Fruit fly (Drosophila melanogaster) whole organism, embryonic: ENCODE data around the gene Kyat.

Source experiments
- Adf1 ChIP-seq: fragments of 200-800 bp; sonication (Bioruptor generic); IDR thresholded peaks from 2 replicates; pipeline ENCODE4 v1.3.6; 2022; ENCODE audit warnings: missing biosample characterization, missing genetic modification characterization
- C15 ChIP-seq: fragments of 200-800 bp; sonication (Bioruptor generic); IDR thresholded peaks from 3 replicates; pipeline ENCODE4 v1.3.6; 2022; ENCODE audit warnings: missing biosample characterization, missing genetic modification characterization
- CG11398 ChIP-seq: fragments of 200-800 bp; sonication (Bioruptor generic); optimal IDR thresholded peaks from 2 replicates; lab custom pipeline; 2016; ENCODE audit warnings: missing biosample characterization, missing genetic modification characterization
- CG12219 ChIP-seq: fragments of 200-800 bp; sonication (Bioruptor generic); optimal IDR thresholded peaks from 3 replicates; lab custom pipeline; 2018; ENCODE audit warnings: missing biosample characterization, mild to moderate bottlenecking, missing genetic modification characterization
- CG1233 ChIP-seq: fragments of 200-800 bp; sonication (Bioruptor generic); optimal IDR thresholded peaks from 4 replicates; lab custom pipeline; 2018; ENCODE audit warnings: missing biosample characterization, mild to moderate bottlenecking, missing genetic modification characterization
- CG13424 ChIP-seq: fragments of 200-800 bp; sonication (Bioruptor generic); optimal IDR thresholded peaks from 2 replicates; lab custom pipeline; 2019; ENCODE audit warnings: missing biosample characterization, mild to moderate bottlenecking, missing genetic modification characterization, moderate library complexity
- CG13775 ChIP-seq: fragments of 200-800 bp; sonication (Bioruptor generic); optimal IDR thresholded peaks from 3 replicates; lab custom pipeline; 2017; ENCODE audit warnings: missing biosample characterization, mild to moderate bottlenecking, missing genetic modification characterization
- CG14965 ChIP-seq: fragments of 200-800 bp; sonication (Bioruptor generic); optimal IDR thresholded peaks from 2 replicates; lab custom pipeline; 2016; ENCODE audit warnings: missing biosample characterization, missing genetic modification characterization, borderline replicate concordance
- CG15696 ChIP-seq: fragments of 200-800 bp; sonication (Bioruptor generic); optimal IDR thresholded peaks from 2 replicates; lab custom pipeline; 2019; ENCODE audit warnings: missing biosample characterization, mild to moderate bottlenecking, missing genetic modification characterization, moderate library complexity
- CG16779 ChIP-seq: fragments of 200-800 bp; sonication (Bioruptor generic); IDR thresholded peaks from 2 replicates; pipeline ENCODE4 v1.3.6; 2022; ENCODE audit warnings: missing biosample characterization, missing genetic modification characterization
- CG17361 ChIP-seq: fragments of 200-800 bp; sonication (Bioruptor generic); IDR thresholded peaks from 3 replicates; pipeline ENCODE4 v1.3.6; 2022; ENCODE audit warnings: missing biosample characterization, missing genetic modification characterization
- CG2678 ChIP-seq: fragments of 200-800 bp; sonication (Bioruptor generic); optimal IDR thresholded peaks from 3 replicates; lab custom pipeline; 2019; ENCODE audit warnings: missing biosample characterization, mild to moderate bottlenecking, missing genetic modification characterization, moderate library complexity
- CG31224 ChIP-seq: fragments of 200-800 bp; sonication (Bioruptor generic); IDR thresholded peaks from 2 replicates; pipeline ENCODE4 v1.3.6; 2022; ENCODE audit warnings: missing biosample characterization, missing genetic modification characterization
- CG34422 ChIP-seq: fragments of 200-800 bp; sonication (Bioruptor generic); IDR thresholded peaks from 3 replicates; pipeline ENCODE4 v1.3.6; 2022; ENCODE audit warnings: missing biosample characterization, missing genetic modification characterization
- CG3726 ChIP-seq: fragments of 200-800 bp; sonication (Bioruptor generic); IDR thresholded peaks from 3 replicates; pipeline ENCODE4, ENCODE4 v1.3.6; 2022; ENCODE audit warnings: missing biosample characterization, missing genetic modification characterization
- CG4404 ChIP-seq: fragments of 200-800 bp; sonication (Bioruptor generic); IDR thresholded peaks from 2 replicates; pipeline ENCODE4 v1.3.6; 2022; ENCODE audit warnings: missing biosample characterization, missing genetic modification characterization
- CG4820 ChIP-seq: fragments of 200-800 bp; sonication (Bioruptor generic); optimal IDR thresholded peaks from 3 replicates; lab custom pipeline; 2016; ENCODE audit warnings: missing biosample characterization, missing genetic modification characterization
- CG5953 ChIP-seq: fragments of 200-800 bp; sonication (Bioruptor generic); IDR thresholded peaks from 2 replicates; pipeline ENCODE4 v1.3.6; 2022; ENCODE audit warnings: missing biosample characterization, missing genetic modification characterization
- CG7372 ChIP-seq: fragments of 200-800 bp; sonication (Bioruptor generic); IDR thresholded peaks from 2 replicates; pipeline ENCODE4 v1.3.6; 2022; ENCODE audit warnings: missing biosample characterization, missing genetic modification characterization
- CG7745 ChIP-seq: fragments of 200-800 bp; sonication (Bioruptor generic); optimal IDR thresholded peaks from 2 replicates; lab custom pipeline; 2018; ENCODE audit warnings: missing biosample characterization, mild to moderate bottlenecking, missing genetic modification characterization, moderate library complexity
- CG8478 ChIP-seq: fragments of >200 bp; optimal IDR thresholded peaks from 2 replicates; lab custom pipeline; 2018
- CG9727 ChIP-seq: fragments of 200-800 bp; sonication (Bioruptor generic); optimal IDR thresholded peaks from 3 replicates; lab custom pipeline; 2017; ENCODE audit warnings: missing biosample characterization, mild to moderate bottlenecking, missing genetic modification characterization
- CG9876 ChIP-seq: fragments of 200-800 bp; sonication (Bioruptor generic); optimal IDR thresholded peaks from 2 replicates; lab custom pipeline; 2016; ENCODE audit warnings: missing biosample characterization, missing genetic modification characterization
- CHES-1-like ChIP-seq: fragments of 200-800 bp; sonication (Bioruptor generic); optimal IDR thresholded peaks from 2 replicates; lab custom pipeline; 2016; ENCODE audit warnings: missing biosample characterization, missing genetic modification characterization
- D ChIP-seq, 2 experiments: fragments of 200-800 bp in 1 of 2; fragments of >200 bp in 1 of 2; sonication (Bioruptor generic) in 1 of 2; optimal IDR thresholded peaks; 2 replicates in 1 of 2; 3 replicates in 1 of 2; lab custom pipeline; 2017; ENCODE audit warnings: mild to moderate bottlenecking in 1 of 2, missing biosample characterization in 1 of 2, missing genetic modification characterization in 1 of 2, missing genetic modification reagents in 1 of 2
- Dad ChIP-seq: fragments of 200-800 bp; sonication (Bioruptor generic); optimal IDR thresholded peaks from 3 replicates; lab custom pipeline; 2016; ENCODE audit warnings: missing biosample characterization, missing genetic modification characterization
- Dbx ChIP-seq: fragments of 200-800 bp; sonication (Bioruptor generic); IDR thresholded peaks from 3 replicates; pipeline ENCODE4 v1.3.6; 2022; ENCODE audit warnings: missing biosample characterization, missing genetic modification characterization
- Dp ChIP-seq: fragments of 200-800 bp; sonication (Bioruptor generic); optimal IDR thresholded peaks from 2 replicates; lab custom pipeline; 2018; ENCODE audit warnings: missing biosample characterization, mild to moderate bottlenecking, missing genetic modification characterization, moderate library complexity
- Elba2 ChIP-seq: fragments of 200-800 bp; sonication (Bioruptor generic); optimal IDR thresholded peaks from 3 replicates; lab custom pipeline; 2016; ENCODE audit warnings: missing biosample characterization, missing genetic modification characterization
- MESR4 ChIP-seq: fragments of 200-800 bp; sonication (Bioruptor generic); optimal IDR thresholded peaks from 2 replicates; lab custom pipeline; 2018; ENCODE audit warnings: missing biosample characterization, mild to moderate bottlenecking, missing genetic modification characterization, moderate library complexity
- Sox102F ChIP-seq: fragments of 200-800 bp; sonication (Bioruptor generic); optimal IDR thresholded peaks from 2 replicates; lab custom pipeline; 2018; ENCODE audit warnings: missing biosample characterization, mild to moderate bottlenecking, missing genetic modification characterization, moderate library complexity
- Xbp1 ChIP-seq: fragments of 200-800 bp; sonication (Bioruptor generic); optimal IDR thresholded peaks from 3 replicates; lab custom pipeline; 2016; ENCODE audit warnings: missing biosample characterization, mild to moderate bottlenecking, missing genetic modification characterization
- ac ChIP-seq: fragments of 200-800 bp; sonication (Bioruptor generic); optimal IDR thresholded peaks from 3 replicates; lab custom pipeline; 2017; ENCODE audit warnings: missing biosample characterization, mild to moderate bottlenecking, missing genetic modification characterization
- amos ChIP-seq: fragments of 200-800 bp; sonication (Bioruptor generic); IDR thresholded peaks from 2 replicates; pipeline ENCODE4 v1.3.6; 2022; ENCODE audit warnings: missing biosample characterization, missing genetic modification characterization; ENCODE audit not compliant: partially characterized antibody
- ewg ChIP-seq: fragments of 200-800 bp; sonication (Bioruptor generic); optimal IDR thresholded peaks from 3 replicates; lab custom pipeline; 2017; ENCODE audit warnings: mild to moderate bottlenecking, missing biosample characterization, missing genetic modification reagents, missing genetic modification characterization
- gcm ChIP-seq: fragments of 200-800 bp; sonication (Bioruptor generic); optimal IDR thresholded peaks from 2 replicates; lab custom pipeline; 2019; ENCODE audit warnings: missing biosample characterization, mild to moderate bottlenecking, missing genetic modification characterization, moderate library complexity
- gcm2 ChIP-seq: fragments of 200-800 bp; sonication (Bioruptor generic); optimal IDR thresholded peaks from 2 replicates; lab custom pipeline; 2016; ENCODE audit warnings: missing biosample characterization, missing genetic modification characterization
- grn ChIP-seq: fragments of 200-800 bp; sonication (Bioruptor generic); optimal IDR thresholded peaks from 3 replicates; lab custom pipeline; 2017; ENCODE audit warnings: missing biosample characterization, missing genetic modification characterization
- knrl ChIP-seq: fragments of 200-800 bp; sonication (Bioruptor generic); IDR thresholded peaks from 3 replicates; pipeline ENCODE4 v1.3.6; 2022; ENCODE audit warnings: missing biosample characterization, missing genetic modification characterization; ENCODE audit not compliant: partially characterized antibody
- lilli ChIP-seq: fragments of 200-800 bp; sonication (Bioruptor generic); optimal IDR thresholded peaks from 3 replicates; lab custom pipeline; 2016; ENCODE audit warnings: missing biosample characterization, missing genetic modification characterization
- luna ChIP-seq: fragments of 200-800 bp; sonication (Bioruptor generic); optimal IDR thresholded peaks from 2 replicates; lab custom pipeline; 2016; ENCODE audit warnings: missing biosample characterization, missing genetic modification characterization
- odd ChIP-seq: fragments of 200-800 bp; sonication (Bioruptor generic); optimal IDR thresholded peaks from 2 replicates; lab custom pipeline; 2017; ENCODE audit warnings: missing biosample characterization, mild to moderate bottlenecking, missing genetic modification characterization
- pita ChIP-seq: fragments of 200-800 bp; sonication (Bioruptor generic); optimal IDR thresholded peaks from 2 replicates; lab custom pipeline; 2017; ENCODE audit warnings: missing biosample characterization, mild to moderate bottlenecking, missing genetic modification characterization
- prd ChIP-seq, 3 experiments: fragments of >200 bp in 2 of 3; fragments of 200-800 bp in 1 of 3; sonication (Bioruptor generic) in 1 of 3; optimal IDR thresholded peaks in 2 of 3; IDR thresholded peaks in 1 of 3; 2 replicates in 2 of 3; 3 replicates in 1 of 3; pipeline versions ENCODE4 v1.3.6 to Lab custom; 2017 to 2022; ENCODE audit warnings: missing biosample characterization in 1 of 3, missing genetic modification characterization in 1 of 3
- repo ChIP-seq: fragments of 200-800 bp; sonication (Bioruptor generic); optimal IDR thresholded peaks from 2 replicates; lab custom pipeline; 2016; ENCODE audit warnings: missing biosample characterization, missing genetic modification characterization
- sd ChIP-seq: fragments of 200-800 bp; sonication (Bioruptor generic); optimal IDR thresholded peaks from 3 replicates; lab custom pipeline; 2018; ENCODE audit warnings: missing biosample characterization, mild to moderate bottlenecking, missing genetic modification characterization, moderate library complexity
- seq ChIP-seq: fragments of 200-800 bp; sonication (Bioruptor generic); IDR thresholded peaks from 2 replicates; pipeline ENCODE4 v1.3.6; 2022; ENCODE audit warnings: missing biosample characterization, missing genetic modification characterization
- ssp ChIP-seq: fragments of 200-800 bp; sonication (Bioruptor generic); IDR thresholded peaks from 2 replicates; pipeline ENCODE4 v1.3.6; 2022; ENCODE audit warnings: missing biosample characterization, missing genetic modification characterization
- stc ChIP-seq: fragments of 200-800 bp; sonication (Bioruptor generic); IDR thresholded peaks from 2 replicates; pipeline ENCODE4 v1.3.6; 2022; ENCODE audit warnings: missing biosample characterization, missing genetic modification characterization
- unpg ChIP-seq: fragments of 200-800 bp; sonication (Bioruptor generic); optimal IDR thresholded peaks from 3 replicates; lab custom pipeline; 2018; ENCODE audit warnings: missing biosample characterization, mild to moderate bottlenecking, missing genetic modification characterization, moderate library complexity
- vvl ChIP-seq: fragments of 200-800 bp; sonication (Bioruptor generic); IDR thresholded peaks from 2 replicates; pipeline ENCODE4 v1.3.6; 2022; ENCODE audit warnings: missing biosample characterization, missing genetic modification characterization

Kyat gene

dm6 chr3R:11806753-11807152, 15.5 kb downstream of the Kyat start (continued):
- TF ChIP-seq gcm2 (GFP tag; lab: Kevin White, UChicago) (no peak), odd (GFP tag; lab: Kevin White, UChicago) (no peak), ac (GFP tag; lab: Kevin White, UChicago) (no peak), CG4820 (no peak), MESR4 (GFP tag; lab: Kevin White, UChicago) (no peak), D (optimal IDR thresholded peaks at IDR 0.05; lab: Kevin White, UChicago) (no peak), D (GFP tag; optimal IDR thresholded peaks at IDR 0.05; lab: Kevin White, UChicago) (no peak), Adf1 (GFP tag; lab: Robert Waterston, UW) (no peak), CG34422 (GFP tag; lab: Robert Waterston, UW) (no peak), CG15696 (tag; lab: Kevin White, UChicago) (no peak), CG2678 (peak; percentile 37), CG7372 (GFP tag; lab: Robert Waterston, UW) (no peak), grn (no peak), Dad (GFP tag; lab: Kevin White, UChicago) (no peak), CG31224 (GFP tag; lab: Robert Waterston, UW) (no peak), amos (no peak), pita (no peak), Elba2 (GFP tag; lab: Kevin White, UChicago) (no peak), Dbx (GFP tag; lab: Robert Waterston, UW) (no peak), CG8478 (lab: Kevin White, UChicago) (no peak), CG7745 (tag; lab: Kevin White, UChicago) (no peak), CG14965 (GFP tag; lab: Kevin White, UChicago) (no peak), sd (tag; lab: Kevin White, UChicago) (no peak), CG1233 (GFP tag; lab: Kevin White, UChicago) (no peak), knrl (GFP tag; lab: Robert Waterston, UW) (0 out of 3 replicates have a peak, but pooled peaks have one; percentile 30), CG3726 (no peak), CG17361 (no peak), stc (GFP tag; lab: Robert Waterston, UW) (no peak), prd (optimal IDR thresholded peaks at IDR 0.05; lab: Kevin White, UChicago) (no peak), prd (GFP tag; IDR thresholded peaks at IDR 0.05; lab: Robert Waterston, UW) (peak; percentile 34; the same call in 1 of the 3 replicates), luna (GFP tag; lab: Kevin White, UChicago) (no peak), C15 (GFP tag; lab: Robert Waterston, UW) (no peak), CG16779 (GFP tag; lab: Robert Waterston, UW) (no peak), Xbp1 (peak; percentile 39), Sox102F (GFP tag; lab: Kevin White, UChicago) (peak; percentile 57), CG11398 (GFP tag; lab: Kevin White, UChicago) (no peak), CG9727 (GFP tag; lab: Kevin White, UChicago) (no peak), CG5953 (GFP tag; lab: Robert Waterston, UW) (no peak), CG12219 (GFP tag; lab: Kevin White, UChicago) (peak; percentile 1), ssp (GFP tag; lab: Robert Waterston, UW) (no peak), seq (GFP tag; lab: Robert Waterston, UW) (no peak), CHES-1-like (GFP tag; lab: Kevin White, UChicago) (no peak), CG13775 (peak; percentile 10), CG13424 (tag; lab: Kevin White, UChicago) (peak; percentile 5), CG9876 (GFP tag; lab: Kevin White, UChicago) (no peak), repo (GFP tag; lab: Kevin White, UChicago) (no peak), Dp (no peak), ewg (peak; percentile 17), vvl (no peak), lilli (peak; percentile 51), unpg (peak; percentile 51), gcm (no peak), CG4404 (GFP tag; lab: Robert Waterston, UW) (no peak)
